Fruit fly (Drosophila melanogaster) whole organism, embryonic: ENCODE measurements around the gene bb8.

Source experiments
- B-H1 ChIP-seq: fragments of 200-800 bp; sonication (Bioruptor generic); IDR thresholded peaks from 3 replicates; pipeline ENCODE4 v1.3.6; 2022; ENCODE audit warnings: missing biosample characterization, missing genetic modification characterization
- Bgb ChIP-seq: fragments of 200-800 bp; sonication (Bioruptor generic); IDR thresholded peaks from 2 replicates; pipeline ENCODE4 v1.3.6; 2022; ENCODE audit warnings: missing biosample characterization, missing genetic modification characterization; ENCODE audit not compliant: partially characterized antibody
- CG10147 ChIP-seq: fragments of 200-800 bp; sonication (Bioruptor generic); optimal IDR thresholded peaks from 2 replicates; lab custom pipeline; 2019; ENCODE audit warnings: missing biosample characterization, mild to moderate bottlenecking, missing genetic modification characterization, moderate library complexity
- CG10267 ChIP-seq: fragments of 200-800 bp; sonication (Bioruptor generic); optimal IDR thresholded peaks from 2 replicates; lab custom pipeline; 2018; ENCODE audit warnings: missing biosample characterization, mild to moderate bottlenecking, missing genetic modification characterization, moderate library complexity
- CG10321 ChIP-seq: fragments of 200-800 bp; sonication (Bioruptor generic); IDR thresholded peaks from 2 replicates; pipeline ENCODE4 v1.3.6; 2022; ENCODE audit warnings: missing biosample characterization, missing genetic modification characterization
- CG11696 ChIP-seq: fragments of 200-800 bp; sonication (Bioruptor generic); IDR thresholded peaks from 2 replicates; pipeline ENCODE4 v1.3.6; 2022; ENCODE audit warnings: missing biosample characterization, missing genetic modification characterization
- CG12391 ChIP-seq: fragments of 200-800 bp; sonication (Bioruptor generic); optimal IDR thresholded peaks from 3 replicates; lab custom pipeline; 2018; ENCODE audit warnings: missing biosample characterization, mild to moderate bottlenecking, missing genetic modification characterization, moderate library complexity
- CG12744 ChIP-seq: fragments of 200-800 bp; sonication (Bioruptor generic); optimal IDR thresholded peaks from 2 replicates; lab custom pipeline; 2016; ENCODE audit warnings: missing biosample characterization, missing genetic modification characterization
- CG17802 ChIP-seq: fragments of 200-800 bp; sonication (Bioruptor generic); optimal IDR thresholded peaks from 2 replicates; lab custom pipeline; 2018; ENCODE audit warnings: missing biosample characterization, mild to moderate bottlenecking, missing genetic modification characterization, moderate library complexity
- CG1792 ChIP-seq: fragments of 200-800 bp; sonication (Bioruptor generic); optimal IDR thresholded peaks from 2 replicates; lab custom pipeline; 2016; ENCODE audit warnings: missing biosample characterization, missing genetic modification characterization
- CG1832 ChIP-seq: fragments of 200-800 bp; sonication (Bioruptor generic); optimal IDR thresholded peaks from 2 replicates; lab custom pipeline; 2017; ENCODE audit warnings: missing biosample characterization, mild to moderate bottlenecking, missing genetic modification characterization, inconsistent platforms
- CG2712 ChIP-seq: fragments of 200-800 bp; optimal IDR thresholded peaks from 3 replicates; lab custom pipeline; 2019; ENCODE audit warnings: missing biosample characterization, mild to moderate bottlenecking, missing genetic modification characterization, moderate library complexity
- CG31224 ChIP-seq: fragments of 200-800 bp; sonication (Bioruptor generic); IDR thresholded peaks from 2 replicates; pipeline ENCODE4 v1.3.6; 2022; ENCODE audit warnings: missing biosample characterization, missing genetic modification characterization
- CG33557 ChIP-seq: fragments of 200-800 bp; sonication (Bioruptor generic); optimal IDR thresholded peaks from 2 replicates; lab custom pipeline; 2019; ENCODE audit warnings: missing biosample characterization, mild to moderate bottlenecking, missing genetic modification characterization, moderate library complexity
- CG34422 ChIP-seq: fragments of 200-800 bp; sonication (Bioruptor generic); IDR thresholded peaks from 3 replicates; pipeline ENCODE4 v1.3.6; 2022; ENCODE audit warnings: missing biosample characterization, missing genetic modification characterization
- CG3726 ChIP-seq: fragments of 200-800 bp; sonication (Bioruptor generic); IDR thresholded peaks from 3 replicates; pipeline ENCODE4, ENCODE4 v1.3.6; 2022; ENCODE audit warnings: missing biosample characterization, missing genetic modification characterization
- CG7786 ChIP-seq: fragments of 200-800 bp; sonication (Bioruptor generic); optimal IDR thresholded peaks from 2 replicates; lab custom pipeline; 2016; ENCODE audit warnings: missing biosample characterization, missing genetic modification characterization
- CG8281 ChIP-seq: fragments of 200-800 bp; sonication (Bioruptor generic); optimal IDR thresholded peaks from 2 replicates; lab custom pipeline; 2018; ENCODE audit warnings: missing biosample characterization, mild to moderate bottlenecking, missing genetic modification characterization, moderate library complexity
- Camta ChIP-seq: fragments of 200-800 bp; sonication (Bioruptor generic); optimal IDR thresholded peaks from 2 replicates; lab custom pipeline; 2016; ENCODE audit warnings: missing biosample characterization, missing genetic modification characterization
- Dbx ChIP-seq: fragments of 200-800 bp; sonication (Bioruptor generic); IDR thresholded peaks from 3 replicates; pipeline ENCODE4 v1.3.6; 2022; ENCODE audit warnings: missing biosample characterization, missing genetic modification characterization
- Hr39 ChIP-seq: fragments of >200 bp; optimal IDR thresholded peaks from 2 replicates; lab custom pipeline; 2017
- Hsf ChIP-seq: fragments of 200-800 bp; sonication (Bioruptor generic); optimal IDR thresholded peaks from 3 replicates; lab custom pipeline; 2016; ENCODE audit warnings: missing biosample characterization, missing genetic modification characterization
- Lpt ChIP-seq: fragments of >200 bp; optimal IDR thresholded peaks from 2 replicates; lab custom pipeline; 2018; ENCODE audit warnings: missing biosample characterization, missing genetic modification characterization
- MTF-1 ChIP-seq: fragments of 200-800 bp; sonication (Bioruptor generic); optimal IDR thresholded peaks from 2 replicates; lab custom pipeline; 2018; ENCODE audit warnings: missing biosample characterization, mild to moderate bottlenecking, missing genetic modification characterization, borderline replicate concordance
- Med ChIP-seq: fragments of 200-800 bp; sonication (Bioruptor generic); peaks from one replicate; lab custom pipeline; 2016; ENCODE audit warnings: missing biosample characterization, missing genetic modification characterization, mild to moderate bottlenecking, inconsistent platforms, moderate library complexity
- NK7.1 ChIP-seq: fragments of 200-800 bp; sonication (Bioruptor generic); optimal IDR thresholded peaks from 3 replicates; lab custom pipeline; 2016; ENCODE audit warnings: missing biosample characterization, missing genetic modification characterization
- Neu2 ChIP-seq: fragments of 200-800 bp; sonication (Bioruptor generic); optimal IDR thresholded peaks from 3 replicates; lab custom pipeline; 2016; ENCODE audit warnings: missing biosample characterization, missing genetic modification characterization, borderline replicate concordance
- Sin3A ChIP-seq: fragments of >200 bp; optimal IDR thresholded peaks from 2 replicates; lab custom pipeline; 2018
- Xrp1 ChIP-seq: fragments of 200-800 bp; sonication (Bioruptor generic); IDR thresholded peaks from 2 replicates; pipeline ENCODE4 v1.3.6; 2022; ENCODE audit warnings: missing biosample characterization, missing genetic modification characterization
- abd-A ChIP-seq: fragments of 200-800 bp; sonication (Bioruptor generic); optimal IDR thresholded peaks from 3 replicates; lab custom pipeline; 2019; ENCODE audit warnings: missing biosample characterization, mild to moderate bottlenecking, missing genetic modification characterization, moderate library complexity
- bowl ChIP-seq: fragments of 200-800 bp; sonication (Bioruptor generic); IDR thresholded peaks from 2 replicates; pipeline ENCODE4 v1.3.6; 2022; ENCODE audit warnings: missing biosample characterization, missing genetic modification characterization
- chinmo ChIP-seq: fragments of 200-800 bp; sonication (Bioruptor generic); IDR thresholded peaks from 4 replicates; pipeline ENCODE4 v1.3.6; 2022; ENCODE audit warnings: missing biosample characterization, missing genetic modification characterization; ENCODE audit not compliant: partially characterized antibody
- dmrt11E ChIP-seq: fragments of 200-800 bp; sonication (Bioruptor generic); optimal IDR thresholded peaks from 3 replicates; lab custom pipeline; 2018; ENCODE audit warnings: missing biosample characterization, mild to moderate bottlenecking, missing genetic modification characterization, moderate library complexity
- en ChIP-seq: fragments of 200-800 bp; sonication (Bioruptor generic); optimal IDR thresholded peaks from 2 replicates; lab custom pipeline; 2016; ENCODE audit warnings: missing biosample characterization, missing genetic modification characterization
- esg ChIP-seq: fragments of 200-800 bp; sonication (Bioruptor generic); conservative IDR thresholded peaks from 2 replicates; pipeline ENCODE4 v1.3.6; 2022; ENCODE audit warnings: missing biosample characterization, missing genetic modification characterization
- fd64A ChIP-seq: fragments of 200-800 bp; sonication (Bioruptor generic); optimal IDR thresholded peaks from 3 replicates; lab custom pipeline; 2018; ENCODE audit warnings: missing biosample characterization, mild to moderate bottlenecking, missing genetic modification characterization
- fd96Cb ChIP-seq: fragments of 200-800 bp; sonication (Bioruptor generic); optimal IDR thresholded peaks from 2 replicates; lab custom pipeline; 2018; ENCODE audit warnings: missing biosample characterization, mild to moderate bottlenecking, missing genetic modification characterization, moderate library complexity
- hb ChIP-seq: fragments of 200-800 bp; sonication (Bioruptor generic); IDR thresholded peaks from 3 replicates; pipeline ENCODE4 v1.3.6; 2022; ENCODE audit warnings: missing biosample characterization, missing genetic modification characterization; ENCODE audit not compliant: partially characterized antibody
- lab ChIP-seq: fragments of 200-800 bp; sonication (Bioruptor generic); optimal IDR thresholded peaks from 3 replicates; lab custom pipeline; 2017; ENCODE audit warnings: missing biosample characterization, missing genetic modification characterization, mild to moderate bottlenecking, moderate library complexity, missing genetic modification reagents
- lilli ChIP-seq: fragments of 200-800 bp; sonication (Bioruptor generic); optimal IDR thresholded peaks from 3 replicates; lab custom pipeline; 2016; ENCODE audit warnings: missing biosample characterization, missing genetic modification characterization
- otp ChIP-seq: fragments of 200-800 bp; sonication (Bioruptor generic); IDR thresholded peaks from 3 replicates; pipeline ENCODE4, ENCODE4 v1.3.6; 2022; ENCODE audit warnings: missing biosample characterization, missing genetic modification characterization
- pfk ChIP-seq: fragments of 200-800 bp; sonication (Bioruptor generic); optimal IDR thresholded peaks from 2 replicates; lab custom pipeline; 2018; ENCODE audit warnings: missing biosample characterization, mild to moderate bottlenecking, missing genetic modification characterization, moderate library complexity
- row ChIP-seq: fragments of 200-800 bp; sonication (Bioruptor generic); IDR thresholded peaks from 3 replicates; pipeline ENCODE4 v1.3.6; 2022; ENCODE audit warnings: missing biosample characterization, missing genetic modification characterization
- scrt ChIP-seq: fragments of 200-800 bp; sonication (Bioruptor generic); optimal IDR thresholded peaks from 2 replicates; lab custom pipeline; 2018; ENCODE audit warnings: missing biosample characterization, mild to moderate bottlenecking, missing genetic modification characterization, moderate library complexity
- sens ChIP-seq: fragments of 200-800 bp; sonication (Bioruptor generic); peaks from one replicate; lab custom pipeline; 2016; ENCODE audit warnings: missing biosample characterization, missing genetic modification characterization
- sens-2 ChIP-seq: fragments of 200-800 bp; sonication (Bioruptor generic); IDR thresholded peaks from 2 replicates; pipeline ENCODE4 v1.3.6; 2022; ENCODE audit warnings: missing biosample characterization, missing genetic modification characterization
- slbo ChIP-seq: fragments of 200-800 bp; sonication (Bioruptor generic); IDR thresholded peaks from 2 replicates; pipeline ENCODE4 v1.3.6; 2022; ENCODE audit warnings: missing biosample characterization, missing genetic modification characterization
- toy ChIP-seq: fragments of 200-800 bp; sonication (Bioruptor generic); IDR thresholded peaks from 2 replicates; pipeline ENCODE4 v1.3.6; 2022; ENCODE audit warnings: missing biosample characterization, missing genetic modification characterization
- trem ChIP-seq: fragments of 200-800 bp; optimal IDR thresholded peaks from 3 replicates; lab custom pipeline; 2019; ENCODE audit warnings: missing biosample characterization, mild to moderate bottlenecking, missing genetic modification characterization, moderate library complexity
- yki ChIP-seq: fragments of >200 bp; optimal IDR thresholded peaks from 3 replicates; lab custom pipeline; 2018

bb8 gene

dm6 chr3R:23279834-23280233 is 10.2 kb downstream of the bb8 start (continued):
- TF ChIP-seq CG7786 (GFP tag; lab: Kevin White, UChicago): peak; percentile 21
- peak; percentile 4 for TF ChIP-seq dmrt11E
- TF ChIP-seq sens (GFP tag; lab: Kevin White, UChicago): peak; percentile 58
- no peak for TF ChIP-seq fd96Cb (tag; lab: Kevin White, UChicago)
- TF ChIP-seq CG12391 (tag; lab: Kevin White, UChicago): peak; percentile 7
- no peak for TF ChIP-seq sens-2
- TF ChIP-seq CG3726 (GFP tag; lab: Robert Waterston, UW): 0 out of 3 replicates have a peak, but pooled peaks have one; percentile 20
- TF ChIP-seq Med (GFP tag; lab: Kevin White, UChicago): peak; percentile 45
- TF ChIP-seq CG34422 (GFP tag; lab: Robert Waterston, UW): 0 out of 3 replicates have a peak, but pooled peaks have one; percentile 29
- TF ChIP-seq Xrp1 (GFP tag; lab: Robert Waterston, UW): peak; percentile 43
- no peak for TF ChIP-seq Neu2 (GFP tag; lab: Kevin White, UChicago)
- TF ChIP-seq pfk (GFP tag; lab: Kevin White, UChicago): no peak
- TF ChIP-seq abd-A (tag; lab: Kevin White, UChicago): no peak
- 0 out of 2 replicates have a peak, but pooled peaks have one; percentile 13 for TF ChIP-seq CG31224 (GFP tag; lab: Robert Waterston, UW)
- peak; percentile 34; the same call in 1 of the 3 replicates for TF ChIP-seq row
- peak; percentile 0 for TF ChIP-seq lab (GFP tag; lab: Kevin White, UChicago)
- TF ChIP-seq Bgb: no peak
- TF ChIP-seq Lpt (GFP tag; lab: Kevin White, UChicago): no peak

- TF ChIP-seq CG1792 (GFP tag; lab: Kevin White, UChicago): no peak
- no peak for TF ChIP-seq NK7.1 (GFP tag; lab: Kevin White, UChicago)
- TF ChIP-seq toy (GFP tag; lab: Robert Waterston, UW): no peak
- TF ChIP-seq CG10147: no peak
- no peak for TF ChIP-seq CG12744 (GFP tag; lab: Kevin White, UChicago)
- TF ChIP-seq Camta: no peak
- no peak for TF ChIP-seq CG33557 (GFP tag; lab: Kevin White, UChicago)
- no peak for TF ChIP-seq MTF-1 (GFP tag; lab: Kevin White, UChicago)
- TF ChIP-seq Dbx: no peak
- TF ChIP-seq slbo: no peak
- peak; percentile 92 for TF ChIP-seq scrt (GFP tag; lab: Kevin White, UChicago)
- no peak for TF ChIP-seq Xrp1 (GFP tag; lab: Robert Waterston, UW)
- peak; percentile 90 for TF ChIP-seq CG1832 (GFP tag; lab: Kevin White, UChicago)
- no peak for TF ChIP-seq Hsf
- no peak for TF ChIP-seq en (GFP tag; lab: Kevin White, UChicago)
- TF ChIP-seq CG10321 (GFP tag; lab: Robert Waterston, UW): peak; percentile 58
- 0 out of 4 replicates have a peak, but pooled peaks have one; percentile 53 for TF ChIP-seq chinmo
- TF ChIP-seq hb (GFP tag; lab: Robert Waterston, UW): no peak
- TF ChIP-seq row: no peak
- TF ChIP-seq fd64A (GFP tag; lab: Kevin White, UChicago): no peak
- TF ChIP-seq lilli (GFP tag; lab: Kevin White, UChicago): no peak
- no peak for TF ChIP-seq esg (GFP tag; lab: Robert Waterston, UW)
- no peak for TF ChIP-seq dmrt11E
- no peak for TF ChIP-seq Sin3A (lab: Kevin White, UChicago)
- no peak for TF ChIP-seq Hr39 (lab: Kevin White, UChicago)
- no peak for TF ChIP-seq CG10267
- no peak for TF ChIP-seq bowl (GFP tag; lab: Robert Waterston, UW)
- TF ChIP-seq trem (tag; lab: Kevin White, UChicago): no peak
- no peak for TF ChIP-seq B-H1 (GFP tag; lab: Robert Waterston, UW)
- no peak for TF ChIP-seq CG17802 (tag; lab: Kevin White, UChicago)
- no peak for TF ChIP-seq otp (GFP tag; lab: Robert Waterston, UW)
- TF ChIP-seq CG8281 (tag; lab: Kevin White, UChicago): no peak
- no peak for TF ChIP-seq yki
- no peak for TF ChIP-seq CG11696 (GFP tag; lab: Robert Waterston, UW)
- TF ChIP-seq CG2712 (tag; lab: Kevin White, UChicago): no peak
These were observed 11.1 kb downstream of the bb8 start for dm6 chr3R:23278704-23279379.
